Fruit fly (Drosophila melanogaster) whole organism, prepupa: ENCODE measurements around the gene Roc1a.

Experiments
- Blimp-1 ChIP-seq: fragments of 200-800 bp; sonication (Bioruptor generic); optimal IDR thresholded peaks from 3 replicates; lab custom pipeline; 2017; ENCODE audit warnings: missing biosample characterization, missing genetic modification characterization, mild to moderate bottlenecking, moderate library complexity, missing genetic modification reagents
- CG10669 ChIP-seq: fragments of 200-800 bp; sonication (Bioruptor generic); optimal IDR thresholded peaks from 3 replicates; lab custom pipeline; 2018; ENCODE audit warnings: missing biosample characterization, mild to moderate bottlenecking, missing genetic modification characterization, moderate library complexity
- CG6808 ChIP-seq: fragments of 200-800 bp; sonication (Bioruptor generic); optimal IDR thresholded peaks from 3 replicates; lab custom pipeline; 2017; ENCODE audit warnings: missing biosample characterization, missing genetic modification characterization, mild to moderate bottlenecking, moderate library complexity, missing genetic modification reagents
- Ets21C ChIP-seq: fragments of 200-800 bp; sonication (Bioruptor generic); optimal IDR thresholded peaks from 3 replicates; lab custom pipeline; 2016; ENCODE audit warnings: missing biosample characterization, missing genetic modification characterization
- Sox102F ChIP-seq: fragments of 200-800 bp; sonication (Bioruptor generic); optimal IDR thresholded peaks from 2 replicates; lab custom pipeline; 2016; ENCODE audit warnings: missing biosample characterization, mild to moderate bottlenecking, missing genetic modification characterization
- achi ChIP-seq: fragments of 200-800 bp; sonication (Bioruptor generic); optimal IDR thresholded peaks from 3 replicates; lab custom pipeline; 2016; ENCODE audit warnings: missing biosample characterization, missing genetic modification characterization
- fd85E ChIP-seq: fragments of 200-800 bp; sonication (Bioruptor generic); optimal IDR thresholded peaks from 3 replicates; lab custom pipeline; 2016; ENCODE audit warnings: missing biosample characterization, missing genetic modification characterization
- salr ChIP-seq, 2 experiments: fragments of 200-800 bp; sonication (Bioruptor generic); optimal IDR thresholded peaks; 3 replicates each; lab custom pipeline; 2016 to 2018; ENCODE audit warnings: missing biosample characterization in 2 of 2, missing genetic modification characterization in 2 of 2, mild to moderate bottlenecking in 1 of 2
- ss ChIP-seq, 2 experiments: fragments of 200-800 bp; sonication (Bioruptor generic); optimal IDR thresholded peaks; 2 replicates in 1 of 2; 3 replicates in 1 of 2; lab custom pipeline; 2017 to 2018; ENCODE audit warnings: mild to moderate bottlenecking in 2 of 2, missing biosample characterization in 2 of 2, missing genetic modification characterization in 2 of 2, moderate library complexity in 1 of 2
- topi ChIP-seq: fragments of 200-800 bp; sonication (Bioruptor generic); optimal IDR thresholded peaks from 3 replicates; lab custom pipeline; 2016; ENCODE audit warnings: missing biosample characterization, missing genetic modification characterization

DNA sequence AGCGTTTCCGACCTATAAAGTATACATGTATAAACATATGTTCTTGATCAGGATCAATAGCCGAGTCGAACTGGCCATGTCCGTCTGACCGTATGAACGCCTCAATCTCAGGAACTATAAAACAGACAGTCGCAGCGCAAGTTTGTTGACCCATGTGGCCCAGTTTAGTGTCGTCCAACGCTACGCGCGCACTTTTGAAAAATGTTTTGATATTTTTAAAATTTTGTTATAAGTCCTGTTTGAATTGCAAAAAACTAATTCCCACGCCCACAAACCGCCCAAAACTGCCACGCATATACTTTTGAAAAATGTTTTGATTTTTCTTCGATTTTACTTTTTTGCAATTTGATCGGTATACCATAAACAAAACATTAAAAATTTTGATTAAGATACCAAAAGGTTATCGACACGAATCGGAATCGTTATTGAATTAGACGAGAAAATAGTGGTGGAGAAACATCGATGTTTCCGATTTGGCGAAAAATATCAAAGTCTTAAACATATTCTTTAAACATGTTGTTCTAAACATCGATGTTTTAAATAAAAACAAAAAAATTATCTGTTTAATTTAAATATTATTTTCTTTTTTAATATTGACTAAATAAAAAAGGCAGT lies 602 bp upstream of the Roc1a start:
- TF ChIP-seq CG6808 (GFP tag; lab: Kevin White, UChicago) (no peak), Blimp-1 (GFP tag; lab: Kevin White, UChicago) (no peak), ss (GFP tag; optimal IDR thresholded peaks at IDR 0.05; lab: Kevin White, UChicago) (no peak), topi (GFP tag; lab: Kevin White, UChicago) (no peak), Ets21C (GFP tag; lab: Kevin White, UChicago) (no peak), achi (GFP tag; lab: Kevin White, UChicago) (no peak), fd85E (GFP tag; lab: Kevin White, UChicago) (no peak), salr (GFP tag; optimal IDR thresholded peaks at IDR 0.05; lab: Kevin White, UChicago) (no peak), CG10669 (no peak), Sox102F (GFP tag; lab: Kevin White, UChicago) (no peak)
